Worm (Caenorhabditis elegans) whole organism, midembryonic: ENCODE results near the gene C30G12.6.

ENCODE experiments used
- T22C8.4 ChIP-seq: fragments of 200-800 bp; sonication (Bioruptor generic); IDR thresholded peaks from 2 replicates; pipeline ENCODE4 v1.3.6; 2022; ENCODE audit warnings: missing genetic modification characterization, missing compliant biosample characterization
- flt-1 ChIP-seq: fragments of 200-800 bp; sonication (Bioruptor generic); IDR thresholded peaks from 2 replicates; pipeline ENCODE4 v1.3.6; 2022; ENCODE audit warnings: missing genetic modification characterization, missing compliant biosample characterization
- tab-1 ChIP-seq: fragments of 200-800 bp; sonication (Bioruptor generic); IDR thresholded peaks from 2 replicates; pipeline ENCODE4 v1.3.6; 2022; ENCODE audit warnings: missing genetic modification characterization, missing compliant biosample characterization
- ztf-29 ChIP-seq: fragments of 200-800 bp; sonication (Bioruptor generic); IDR thresholded peaks from 2 replicates; pipeline ENCODE4 v1.3.6; 2022; ENCODE audit warnings: missing genetic modification reagents, missing genetic modification characterization, missing compliant biosample characterization

- TF ChIP-seq T22C8.4 (GFP tag; lab: Robert Waterston, UW), result no peak
- TF ChIP-seq ztf-29 (GFP tag; lab: Robert Waterston, UW), result no peak
- no peak for TF ChIP-seq flt-1
- no peak for TF ChIP-seq tab-1 (GFP tag; lab: Robert Waterston, UW)
Measured at ce11 chrII:7287709-7288108, 8.1 kb downstream of the C30G12.6 start.
